Worm (Caenorhabditis elegans) whole organism, L4 larva: Measurements from ENCODE around the gene ampd-1.
A peak's percentile ranks its signal among the peaks of the same experiment; 100 is the strongest.

ENCODE experiments used
- D1046.2 ChIP-seq: fragments of 200-800 bp; sonication (Bioruptor generic); IDR thresholded peaks from 2 replicates; pipeline ENCODE4 v1.3.6; 2022; ENCODE audit warnings: missing genetic modification characterization, missing compliant biosample characterization
- F10B5.3 ChIP-seq: sonication (generic microtip); optimal IDR thresholded peaks from 2 replicates; lab custom pipeline; 2016; ENCODE audit warnings: mild to moderate bottlenecking, missing genetic modification characterization, missing compliant biosample characterization
- F44E2.7 ChIP-seq: fragments of 200-800 bp; sonication (Bioruptor generic); IDR thresholded peaks from 2 replicates; pipeline ENCODE4 v2.1.2; 2022; ENCODE audit warnings: missing genetic modification characterization, missing compliant biosample characterization
- Y105C5A.15 ChIP-seq: fragments of 200-800 bp; sonication (Bioruptor generic); IDR thresholded peaks from 2 replicates; pipeline ENCODE4 v1.3.6; 2022; ENCODE audit warnings: missing genetic modification characterization, missing compliant biosample characterization
- Y48G9A.11 ChIP-seq: fragments of 200-800 bp; sonication (Bioruptor generic); IDR thresholded peaks from 2 replicates; pipeline ENCODE4 v1.3.6; 2022; ENCODE audit warnings: missing genetic modification reagents, missing genetic modification characterization, missing compliant biosample characterization
- Y75B8A.6 ChIP-seq: fragments of 200-800 bp; sonication (Bioruptor generic); IDR thresholded peaks from 2 replicates; pipeline ENCODE4 v1.3.6; 2022; ENCODE audit warnings: missing genetic modification reagents, missing genetic modification characterization, missing compliant biosample characterization
- ZK546.5 ChIP-seq, 2 experiments: sonication (generic microtip); optimal IDR thresholded peaks; 2 replicates each; lab custom pipeline; 2017; ENCODE audit warnings: missing biosample characterization in 2 of 2, missing genetic modification characterization in 2 of 2
- aly-2 ChIP-seq: sonication (generic microtip); optimal IDR thresholded peaks from 2 replicates; lab custom pipeline; 2018; ENCODE audit warnings: missing biosample characterization, missing genetic modification characterization
- ama-1 ChIP-seq: fragments of 150-350 bp; optimal IDR thresholded peaks from 2 replicates; lab custom pipeline; 2014; ENCODE audit warnings: inconsistent platforms, mixed read lengths
- ceh-20 ChIP-seq: fragments of 200-800 bp; sonication (Bioruptor generic); IDR thresholded peaks from 2 replicates; pipeline ENCODE4 v1.3.6; 2022; ENCODE audit warnings: missing genetic modification reagents, missing genetic modification characterization, missing compliant biosample characterization
- ceh-62 ChIP-seq: sonication (generic microtip); optimal IDR thresholded peaks from 2 replicates; lab custom pipeline; 2017; ENCODE audit warnings: missing biosample characterization, missing genetic modification characterization
- ces-1 ChIP-seq: fragments of 150-350 bp; sonication (generic microtip); optimal IDR thresholded peaks from 4 replicates; lab custom pipeline; 2014; ENCODE audit warnings: missing biosample characterization, missing genetic modification reagents, missing genetic modification characterization
- ctbp-1 ChIP-seq: fragments of 200-800 bp; sonication (Bioruptor generic); IDR thresholded peaks from 2 replicates; pipeline ENCODE4 v1.3.6; 2022; ENCODE audit warnings: missing genetic modification reagents, missing genetic modification characterization, missing compliant biosample characterization
- daf-12 ChIP-seq: fragments of 150-350 bp; optimal IDR thresholded peaks from 2 replicates; lab custom pipeline; 2014; ENCODE audit warnings: missing biosample characterization, missing genetic modification reagents, missing genetic modification characterization
- daf-8 ChIP-seq: fragments of 200-800 bp; sonication (Bioruptor generic); IDR thresholded peaks from 2 replicates; pipeline ENCODE4 v1.3.6; 2022; ENCODE audit warnings: missing genetic modification characterization, missing compliant biosample characterization
- dmd-6 ChIP-seq: fragments of 200-800 bp; sonication (Bioruptor generic); IDR thresholded peaks from 2 replicates; pipeline ENCODE4 v1.3.6; 2022; ENCODE audit warnings: missing genetic modification reagents, missing genetic modification characterization, missing compliant biosample characterization
- dmd-8 ChIP-seq: fragments of 200-800 bp; sonication (Bioruptor generic); IDR thresholded peaks from 2 replicates; pipeline ENCODE4 v1.3.6; 2022; ENCODE audit warnings: missing genetic modification characterization, missing compliant biosample characterization
- duxl-1 ChIP-seq: sonication (generic microtip); optimal IDR thresholded peaks from 2 replicates; lab custom pipeline; 2016; ENCODE audit warnings: mild to moderate bottlenecking, missing genetic modification characterization, moderate library complexity, missing compliant biosample characterization; ENCODE audit not compliant: poor library complexity
- fkh-10 ChIP-seq: fragments of 150-350 bp; optimal IDR thresholded peaks from 2 replicates; lab custom pipeline; 2014; ENCODE audit warnings: missing biosample characterization, missing genetic modification reagents, missing genetic modification characterization
- fos-1 ChIP-seq: fragments of 150-350 bp; optimal IDR thresholded peaks from 2 replicates; lab custom pipeline; 2014; ENCODE audit warnings: missing biosample characterization, missing genetic modification characterization
- gei-8 ChIP-seq: fragments of 200-800 bp; sonication (Bioruptor generic); optimal IDR thresholded peaks from 2 replicates; lab custom pipeline; 2018; ENCODE audit warnings: mild to moderate bottlenecking, missing genetic modification characterization, missing compliant biosample characterization
- hif-1 ChIP-seq, 2 experiments: sonication (generic microtip); optimal IDR thresholded peaks; 2 replicates each; lab custom pipeline; 2016 to 2017; ENCODE audit warnings: missing compliant biosample characterization in 2 of 2, missing genetic modification characterization in 2 of 2, missing genetic modification reagents in 2 of 2, missing genotype in 2 of 2, mild to moderate bottlenecking in 1 of 2
- hlh-11 ChIP-seq: fragments of 200-800 bp; sonication (Bioruptor generic); optimal IDR thresholded peaks from 2 replicates; lab custom pipeline; 2018; ENCODE audit warnings: mild to moderate bottlenecking, missing genetic modification characterization, missing compliant biosample characterization
- hmg-1.1 ChIP-seq: fragments of 200-800 bp; sonication (Bioruptor generic); IDR thresholded peaks from 2 replicates; pipeline ENCODE4 v1.3.6; 2022; ENCODE audit warnings: missing genetic modification reagents, missing genetic modification characterization, missing compliant biosample characterization
- jun-1 ChIP-seq: fragments of 150-350 bp; optimal IDR thresholded peaks from 2 replicates; lab custom pipeline; 2014; ENCODE audit warnings: missing biosample characterization, missing genetic modification reagents, missing genetic modification characterization
- lim-7 ChIP-seq: fragments of 200-800 bp; sonication (Bioruptor generic); IDR thresholded peaks from 2 replicates; pipeline ENCODE4 v1.3.6; 2022; ENCODE audit warnings: missing genetic modification characterization, missing compliant biosample characterization
- lin-13 ChIP-seq: fragments of 150-350 bp; optimal IDR thresholded peaks from 2 replicates; lab custom pipeline; 2014; ENCODE audit warnings: missing biosample characterization, missing genetic modification reagents, missing genetic modification characterization
- lin-15B ChIP-seq: fragments of 150-350 bp; sonication (generic microtip); optimal IDR thresholded peaks from 3 replicates; lab custom pipeline; 2014; ENCODE audit warnings: missing biosample characterization, missing genetic modification characterization
- lin-38 ChIP-seq: fragments of 200-800 bp; sonication (Bioruptor generic); IDR thresholded peaks from 2 replicates; pipeline ENCODE4 v1.3.6; 2022; ENCODE audit warnings: missing genetic modification reagents, missing genetic modification characterization, missing compliant biosample characterization
- lin-39 ChIP-seq: fragments of 150-350 bp; optimal IDR thresholded peaks from 2 replicates; lab custom pipeline; 2014; ENCODE audit warnings: missing biosample characterization, missing genetic modification reagents, missing genetic modification characterization
- lir-3 ChIP-seq: sonication (generic microtip); optimal IDR thresholded peaks from 2 replicates; lab custom pipeline; 2016; ENCODE audit warnings: mild to moderate bottlenecking, missing genetic modification characterization, missing compliant biosample characterization
- lsy-2 ChIP-seq, 2 experiments: fragments of 150-350 bp in 1 of 2; sonication (generic microtip) in 1 of 2; optimal IDR thresholded peaks; 2 replicates each; lab custom pipeline; 2014 to 2017; ENCODE audit warnings: missing biosample characterization in 2 of 2, missing genetic modification characterization in 2 of 2
- madf-9 ChIP-seq: fragments of 200-800 bp; sonication (Bioruptor generic); conservative IDR thresholded peaks from 2 replicates; pipeline ENCODE4 v1.3.6; 2022; ENCODE audit warnings: missing genetic modification reagents, missing genetic modification characterization, missing compliant biosample characterization
- mxl-2 ChIP-seq: fragments of 200-800 bp; sonication (Bioruptor generic); conservative IDR thresholded peaks from 2 replicates; pipeline ENCODE4 v1.3.6; 2022; ENCODE audit warnings: missing genetic modification reagents, missing genetic modification characterization, missing compliant biosample characterization
- nhr-102 ChIP-seq: sonication (generic microtip); optimal IDR thresholded peaks from 2 replicates; lab custom pipeline; 2016; ENCODE audit warnings: mild to moderate bottlenecking, missing genetic modification characterization, moderate library complexity, missing compliant biosample characterization
- nhr-111 ChIP-seq: fragments of 200-800 bp; sonication (Bioruptor generic); optimal IDR thresholded peaks from 2 replicates; lab custom pipeline; 2018; ENCODE audit warnings: mild to moderate bottlenecking, missing genetic modification characterization, missing compliant biosample characterization
- nhr-237 ChIP-seq: sonication (generic microtip); optimal IDR thresholded peaks from 2 replicates; lab custom pipeline; 2017; ENCODE audit warnings: missing biosample characterization, missing genetic modification characterization
- nhr-25 ChIP-seq: sonication (generic microtip); optimal IDR thresholded peaks from 2 replicates; lab custom pipeline; 2017; ENCODE audit warnings: missing genetic modification characterization, mild to moderate bottlenecking, missing compliant biosample characterization, antibody characterized with exemption, moderate library complexity, borderline replicate concordance; ENCODE audit not compliant: insufficient read depth
- nhr-42 ChIP-seq: fragments of 200-800 bp; sonication (Bioruptor generic); IDR thresholded peaks from 2 replicates; pipeline ENCODE4 v1.3.6; 2022; ENCODE audit warnings: missing genetic modification characterization, missing compliant biosample characterization
- nhr-48 ChIP-seq: sonication (generic microtip); optimal IDR thresholded peaks from 2 replicates; lab custom pipeline; 2016; ENCODE audit warnings: mild to moderate bottlenecking, missing genetic modification characterization, missing compliant biosample characterization
- pha-4 ChIP-seq, 2 experiments: fragments of 150-350 bp in 1 of 2; fragments of 200-800 bp in 1 of 2; sonication (Bioruptor generic) in 1 of 2; IDR thresholded peaks in 1 of 2; optimal IDR thresholded peaks in 1 of 2; 2 replicates each; pipeline versions ENCODE4 v1.3.6 to Lab custom; 2014 to 2022; ENCODE audit warnings: missing genetic modification characterization in 2 of 2, missing genetic modification reagents in 2 of 2, missing biosample characterization in 1 of 2, missing compliant biosample characterization in 1 of 2
- php-3 ChIP-seq: fragments of 200-800 bp; sonication (Bioruptor generic); IDR thresholded peaks from 2 replicates; pipeline ENCODE4 v1.3.6; 2022; ENCODE audit warnings: missing genetic modification reagents, missing genetic modification characterization, missing compliant biosample characterization
- pqm-1 ChIP-seq: sonication (generic microtip); optimal IDR thresholded peaks from 2 replicates; lab custom pipeline; 2017; ENCODE audit warnings: missing biosample characterization, missing genetic modification characterization
- sdz-12 ChIP-seq: fragments of 200-800 bp; sonication (Bioruptor generic); optimal IDR thresholded peaks from 2 replicates; lab custom pipeline; 2018; ENCODE audit warnings: mild to moderate bottlenecking, missing genetic modification characterization, missing compliant biosample characterization
- skn-1 ChIP-seq: fragments of 150-350 bp; optimal IDR thresholded peaks from 2 replicates; lab custom pipeline; 2014; ENCODE audit warnings: missing biosample characterization, missing genetic modification characterization
- snpc-4 ChIP-seq: fragments of 150-350 bp; optimal IDR thresholded peaks from 2 replicates; lab custom pipeline; 2014; ENCODE audit warnings: missing biosample characterization, missing genetic modification characterization
- spr-1 ChIP-seq: sonication (generic microtip); optimal IDR thresholded peaks from 2 replicates; lab custom pipeline; 2016; ENCODE audit warnings: mild to moderate bottlenecking, missing genetic modification characterization, missing compliant biosample characterization
- unc-62 ChIP-seq, 3 experiments: fragments of 150-350 bp in 1 of 3; sonication (generic microtip); optimal IDR thresholded peaks in 2 of 3; peaks in 1 of 3; 1 replicate in 1 of 3; 2 replicates in 2 of 3; lab custom pipeline; 2014 to 2017; ENCODE audit warnings: missing biosample characterization in 3 of 3, missing genetic modification characterization in 3 of 3, missing genetic modification reagents in 3 of 3, missing genotype in 1 of 3
- zag-1 ChIP-seq: fragments of 150-350 bp; optimal IDR thresholded peaks from 2 replicates; lab custom pipeline; 2014; ENCODE audit warnings: missing biosample characterization, missing genetic modification characterization
- zfp-2 ChIP-seq: sonication (generic microtip); optimal IDR thresholded peaks from 2 replicates; lab custom pipeline; 2016; ENCODE audit warnings: mild to moderate bottlenecking, missing genetic modification characterization, missing compliant biosample characterization
- zip-11 ChIP-seq: fragments of 200-800 bp; sonication (Bioruptor generic); IDR thresholded peaks from 2 replicates; pipeline ENCODE4 v1.3.6; 2022; ENCODE audit warnings: missing genetic modification characterization, missing compliant biosample characterization

The ampd-1 gene

ce11 chrII:5181497-5181896 is 21.6 kb upstream of the ampd-1 start (continued):
- no peak for TF ChIP-seq nhr-102 (tag; lab: Kevin White, UChicago)
- TF ChIP-seq nhr-237 (tag; lab: Kevin White, UChicago), result no peak
- no peak for TF ChIP-seq nhr-111 (GFP tag; lab: Kevin White, UChicago)
- peak; percentile 85 for TF ChIP-seq hlh-11 (tag; lab: Kevin White, UChicago)
- no peak for TF ChIP-seq nhr-42
- no peak for TF ChIP-seq daf-12 (tag; lab: Kevin White, UChicago)
- TF ChIP-seq lim-7 (GFP tag; lab: Robert Waterston, UW), result no peak
- TF ChIP-seq zip-11, result no peak
- no peak for TF ChIP-seq daf-8 (GFP tag; lab: Robert Waterston, UW)
- TF ChIP-seq hmg-1.1, result peak; percentile 85
- TF ChIP-seq dmd-6 (GFP tag; lab: Robert Waterston, UW), result peak; percentile 64
- no peak for TF ChIP-seq gei-8 (GFP tag; lab: Kevin White, UChicago)
- TF ChIP-seq skn-1 (tag; lab: Kevin White, UChicago), result no peak
- TF ChIP-seq nhr-25 (tag; lab: Kevin White, UChicago), result peak; percentile 70
- TF ChIP-seq ceh-62 (tag; lab: Kevin White, UChicago), result no peak
- TF ChIP-seq duxl-1 (tag; lab: Kevin White, UChicago), result no peak
- TF ChIP-seq dmd-8 (GFP tag; lab: Robert Waterston, UW), result no peak
- peak; percentile 88 for TF ChIP-seq ctbp-1 (GFP tag; lab: Robert Waterston, UW)
- peak; percentile 51 for TF ChIP-seq nhr-48 (tag; lab: Kevin White, UChicago)
- TF ChIP-seq D1046.2 (GFP tag; lab: Robert Waterston, UW), result 0 out of 2 replicates have a peak, but pooled peaks have one; percentile 4
- TF ChIP-seq Y75B8A.6 (GFP tag; lab: Robert Waterston, UW), result no peak
- TF ChIP-seq pha-4 (GFP tag; IDR thresholded peaks at IDR 0.05; lab: Robert Waterston, UW), result no peak
- TF ChIP-seq pha-4 (tag; optimal IDR thresholded peaks at IDR 0.05; lab: Kevin White, UChicago), result no peak
- TF ChIP-seq lir-3 (tag; lab: Kevin White, UChicago), result no peak
- TF ChIP-seq ama-1 (lab: Kevin White, UChicago), result no peak
- TF ChIP-seq aly-2 (tag; lab: Kevin White, UChicago), result no peak
- TF ChIP-seq lin-15B (tag; lab: Kevin White, UChicago), result no peak
- peak; percentile 45 for TF ChIP-seq spr-1 (tag; lab: Kevin White, UChicago)
- no peak for TF ChIP-seq php-3
- TF ChIP-seq ceh-20 (GFP tag; lab: Robert Waterston, UW), result peak; percentile 67; the same call in 1 of the 2 replicates
- no peak for TF ChIP-seq F44E2.7 (GFP tag; lab: Robert Waterston, UW)
- TF ChIP-seq fkh-10 (GFP tag; lab: Kevin White, UChicago), result peak; percentile 55
- TF ChIP-seq sdz-12 (GFP tag; lab: Kevin White, UChicago), result no peak
- TF ChIP-seq jun-1 (tag; lab: Kevin White, UChicago), result no peak
- TF ChIP-seq snpc-4, result no peak
- TF ChIP-seq mxl-2, result no peak
- TF ChIP-seq Y48G9A.11 (GFP tag; lab: Robert Waterston, UW), result no peak
- peak; percentile 48 for TF ChIP-seq lin-38 (GFP tag; lab: Robert Waterston, UW)
- TF ChIP-seq madf-9 (GFP tag; lab: Robert Waterston, UW), result no peak
- TF ChIP-seq pqm-1 (tag; lab: Kevin White, UChicago), result no peak
- no peak for TF ChIP-seq ZK546.5 (tag; optimal IDR thresholded peaks at IDR 0.05; lab: Kevin White, UChicago)
- peak; percentile 19 for TF ChIP-seq zfp-2 (tag; lab: Kevin White, UChicago)
- TF ChIP-seq hif-1 (tag; optimal IDR thresholded peaks at IDR 0.05; lab: Kevin White, UChicago), result peak in 1 of 2 experiments; percentile 58
- no peak for TF ChIP-seq zag-1 (tag; lab: Kevin White, UChicago)
- no peak for TF ChIP-seq Y105C5A.15 (GFP tag; lab: Robert Waterston, UW)
- TF ChIP-seq lin-13 (GFP tag; lab: Kevin White, UChicago), result peak; percentile 21
- no peak for TF ChIP-seq fos-1 (tag; lab: Kevin White, UChicago)
- peak; percentile 39 to 73 for TF ChIP-seq lsy-2 (tag; optimal IDR thresholded peaks at IDR 0.05; lab: Kevin White, UChicago)
- TF ChIP-seq ces-1 (GFP tag; lab: Kevin White, UChicago), result peak; percentile 60
- no peak for TF ChIP-seq F10B5.3 (tag; lab: Kevin White, UChicago)
- no peak for TF ChIP-seq lin-39 (tag; lab: Kevin White, UChicago)
- TF ChIP-seq unc-62 (GFP tag; optimal IDR thresholded peaks at IDR 0.05 in 1 of 2; lab: Kevin White, UChicago), result peak in 1 of 2 experiments; percentile 48
- no peak for TF ChIP-seq unc-62 (tag; optimal IDR thresholded peaks at IDR 0.05; lab: Kevin White, UChicago)
